Fruit fly (Drosophila melanogaster): ENCODE results near the gene CG34179.

- TF ChIP-seq CG6854 (GFP tag; optimal IDR thresholded peaks at IDR 0.05) (no peak), CG31627 (GFP tag; optimal IDR thresholded peaks at IDR 0.05) (no peak), cyc (GFP tag; optimal IDR thresholded peaks at IDR 0.05) (no peak), CG15336 (GFP tag; IDR thresholded peaks at IDR 0.05) (no peak)
Measured at dm6 chr2L:6077632-6078031, 29.1 kb upstream of the CG34179 start.
